Fruit fly (Drosophila melanogaster): ENCODE measurements around the gene CG5854.

DNA sequence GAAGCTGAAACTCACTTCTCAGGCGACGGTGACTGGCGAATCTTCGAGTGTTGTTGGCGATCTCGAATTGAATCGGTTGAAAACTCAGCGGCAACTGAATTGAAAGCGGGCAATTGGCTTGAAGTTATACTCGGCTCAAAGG, 14.5 kb downstream of the CG5854 start, which contains the start of gene CG12268:
- TF ChIP-seq tj (GFP tag; optimal IDR thresholded peaks at IDR 0.05) (no peak), CG7045 (GFP tag; optimal IDR thresholded peaks at IDR 0.05) (no peak), cic (GFP tag; optimal IDR thresholded peaks at IDR 0.05) (no peak), Crg-1 (GFP tag; optimal IDR thresholded peaks at IDR 0.05) (no peak), CG33017 (tag; optimal IDR thresholded peaks at IDR 0.05) (no peak), pad (GFP tag; optimal IDR thresholded peaks at IDR 0.05) (no peak), ovo (GFP tag; optimal IDR thresholded peaks at IDR 0.05) (no peak), kay (GFP tag; ENCODE audit: borderline replicate concordance) (no peak), CG7101 (tag; optimal IDR thresholded peaks at IDR 0.05) (no peak), cnc (optimal IDR thresholded peaks at IDR 0.05) (no peak), Mnt (GFP tag; optimal IDR thresholded peaks at IDR 0.05) (no peak), CG12768 (GFP tag; optimal IDR thresholded peaks at IDR 0.05) (no peak), CG11617 (GFP tag; optimal IDR thresholded peaks at IDR 0.05) (no peak)
